Worm (Caenorhabditis elegans) whole organism, dauer: ENCODE data around the gene Y110A2AL.4.

Source experiments
- unc-62 ChIP-seq: sonication (generic microtip); optimal IDR thresholded peaks from 2 replicates; lab custom pipeline; 2017; ENCODE audit warnings: missing biosample characterization, missing genetic modification reagents, missing genetic modification characterization

The Y110A2AL.4 gene

DNA sequence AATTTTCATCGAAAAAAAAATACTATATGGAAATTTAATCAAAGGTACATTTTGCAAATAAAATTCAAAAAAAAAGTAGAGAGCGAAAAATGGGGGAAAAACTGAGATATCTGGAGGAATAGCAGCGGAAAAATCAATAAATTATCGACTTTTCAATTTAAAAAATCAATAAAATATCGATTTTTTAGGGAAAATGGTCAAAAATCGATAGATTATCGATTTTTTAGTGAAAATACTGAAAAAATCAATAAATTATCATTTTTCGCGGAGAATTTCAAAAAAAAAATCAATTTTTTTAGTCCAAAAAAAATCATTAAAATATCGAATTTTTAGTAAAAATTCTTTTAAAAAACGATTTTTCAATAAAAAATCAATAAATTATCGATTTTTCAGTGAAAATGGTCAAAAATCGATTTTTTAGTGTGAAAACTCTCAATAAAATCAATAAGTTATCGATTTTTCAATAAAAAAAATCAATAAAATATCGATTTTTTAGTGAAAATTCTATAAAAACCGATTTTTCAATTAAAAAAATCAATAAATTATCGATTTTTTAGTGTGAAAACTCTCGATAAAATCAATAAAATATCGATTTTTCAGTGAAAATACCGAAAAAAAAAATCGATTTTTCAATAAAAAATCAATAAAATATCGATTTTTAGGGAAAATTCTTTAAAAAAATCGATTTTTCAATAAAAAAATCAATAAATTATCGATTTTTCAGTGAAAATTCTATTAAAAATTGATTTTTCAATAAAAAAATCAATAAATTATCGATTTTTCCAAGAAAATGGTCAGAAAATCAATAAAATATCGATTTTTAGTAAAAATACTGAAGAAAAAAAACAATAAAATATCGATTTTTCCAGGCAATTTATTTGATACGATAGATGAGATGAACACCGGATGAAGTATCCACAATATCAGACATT is 46.7 kb downstream of the Y110A2AL.4 start:
- TF ChIP-seq unc-62 (GFP tag; lab: Kevin White, UChicago), result no peak

DNA sequence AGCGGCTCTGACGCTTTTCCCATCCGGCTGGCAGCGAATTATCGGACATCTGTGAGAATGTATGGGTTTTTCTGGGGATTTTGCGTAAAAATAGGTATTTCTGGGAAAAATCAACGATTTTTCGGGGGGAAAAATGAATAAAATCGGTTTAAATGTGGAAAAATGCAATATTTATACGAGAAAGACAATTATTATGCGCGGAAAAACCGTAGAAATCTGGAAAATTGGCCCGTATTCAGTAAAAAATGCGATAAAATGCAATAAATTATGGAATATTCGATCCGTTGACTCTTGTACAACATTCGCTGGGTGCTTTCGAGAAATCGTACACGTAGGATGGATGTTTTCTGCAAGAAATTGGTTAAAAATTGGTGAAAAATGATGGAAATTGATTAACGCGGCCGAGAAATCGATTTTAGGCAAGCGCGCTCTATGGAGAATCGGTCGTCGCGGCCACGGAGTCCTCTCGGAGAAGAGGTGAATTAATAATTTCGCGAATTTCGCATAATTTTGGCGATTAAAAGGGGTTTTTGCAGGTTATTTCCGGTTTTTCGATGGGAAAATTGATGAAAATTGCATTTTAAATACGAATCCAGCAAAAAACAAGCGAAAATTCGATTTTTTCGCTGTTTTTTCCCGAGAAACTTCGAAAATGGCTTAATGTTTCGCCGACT is 50.0 kb downstream of the Y110A2AL.4 start, which contains the start of gene pinn-1:
pinn-1 (minus strand) TSS at position 51 of the 674 bp plus-strand sequence.
- no peak for TF ChIP-seq unc-62 (GFP tag; lab: Kevin White, UChicago)
